Fruit fly (Drosophila melanogaster): ENCODE results near the gene CG33557.

DNA sequence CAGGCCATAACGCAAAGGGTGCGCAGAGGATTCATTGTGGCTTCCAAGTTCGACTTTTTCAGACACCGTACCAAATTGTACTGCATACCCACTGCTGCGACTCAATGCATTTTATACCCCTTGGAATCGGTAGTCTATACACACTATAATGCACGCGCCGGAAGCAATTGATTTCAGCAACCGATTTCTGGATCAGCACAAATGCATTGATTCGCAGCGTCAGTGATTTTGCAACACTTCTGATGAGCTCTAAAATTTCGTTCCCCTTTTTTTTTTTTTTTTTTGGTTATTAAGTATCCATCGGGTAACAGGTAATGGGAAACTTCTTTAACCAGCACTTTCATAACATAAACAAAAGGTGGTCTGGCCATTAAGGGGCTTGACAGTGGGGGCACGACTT is 43.5 kb downstream of the CG33557 start, which contains the start of gene Yp2:
- TF ChIP-seq psq (optimal IDR thresholded peaks at IDR 0.05) (no peak), insv (optimal IDR thresholded peaks at IDR 0.05) (no peak), Myc (optimal IDR thresholded peaks at IDR 0.05) (no peak), ttk (optimal IDR thresholded peaks at IDR 0.05) (no peak)
